Worm (Caenorhabditis elegans): ENCODE measurements around the gene bigr-1.

DNA sequence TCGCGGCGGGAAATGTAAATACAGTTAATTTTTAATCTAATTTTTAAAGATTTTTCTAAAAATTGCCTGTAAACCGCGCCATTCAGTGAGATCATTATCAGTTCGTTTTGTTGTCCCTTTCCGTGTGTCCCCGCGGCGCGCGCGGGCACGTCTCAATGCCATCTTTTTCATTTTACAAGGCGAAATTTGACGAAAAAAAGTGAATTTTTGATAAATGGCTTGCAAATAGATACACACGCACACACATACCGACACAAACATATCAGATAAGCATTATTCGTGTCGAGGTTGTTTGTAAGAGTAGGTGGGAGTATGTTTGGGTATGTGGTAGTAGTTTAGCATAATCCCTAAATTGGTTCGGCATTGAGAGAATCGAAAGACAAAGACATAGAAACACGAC lies 24.3 kb downstream of the bigr-1 start:
- TF ChIP-seq nhr-12 (tag; optimal IDR thresholded peaks at IDR 0.05), result no peak
- no peak for TF ChIP-seq nhr-28 (tag; optimal IDR thresholded peaks at IDR 0.05)
- TF ChIP-seq unc-120 (tag; optimal IDR thresholded peaks at IDR 0.05; ENCODE audit: poor library complexity, severe bottlenecking), result no peak
